Fruit fly (Drosophila melanogaster) whole organism, wandering third instar larva: ENCODE data around the gene CG31760.

Source experiments
- CG32264 ChIP-seq: fragments of 200-800 bp; sonication (Bioruptor generic); optimal IDR thresholded peaks from 2 replicates; lab custom pipeline; 2016; ENCODE audit warnings: missing biosample characterization, missing genetic modification characterization
- CG9705 ChIP-seq: fragments of 200-800 bp; sonication (Bioruptor generic); optimal IDR thresholded peaks from 2 replicates; lab custom pipeline; 2018; ENCODE audit warnings: missing biosample characterization, mild to moderate bottlenecking, missing genetic modification characterization
- CrebA ChIP-seq: fragments of 200-800 bp; sonication (Bioruptor generic); optimal IDR thresholded peaks from 2 replicates; lab custom pipeline; 2016; ENCODE audit warnings: missing biosample characterization, mild to moderate bottlenecking, missing genetic modification characterization, borderline replicate concordance
- GATAd ChIP-seq: sonication (Bioruptor generic); optimal IDR thresholded peaks from 2 replicates; lab custom pipeline; 2016; ENCODE audit warnings: missing biosample characterization, missing genetic modification characterization
- Hr78 ChIP-seq: fragments of >200 bp; optimal IDR thresholded peaks from 2 replicates; lab custom pipeline; 2017; ENCODE audit warnings: missing biosample characterization, missing genetic modification characterization
- Hr83 ChIP-seq: fragments of 200-300 bp; sonication (Bioruptor generic); optimal IDR thresholded peaks from 2 replicates; lab custom pipeline; 2016; ENCODE audit warnings: missing biosample characterization, mild to moderate bottlenecking, missing genetic modification characterization, moderate library complexity; ENCODE audit not compliant: poor library complexity, severe bottlenecking
- Mio ChIP-seq: sonication (Bioruptor generic); optimal IDR thresholded peaks from 2 replicates; lab custom pipeline; 2016; ENCODE audit warnings: missing biosample characterization, missing genetic modification characterization
- Myc ChIP-seq: fragments of >200 bp; optimal IDR thresholded peaks from 2 replicates; lab custom pipeline; 2017
- N ChIP-seq: fragments of >200 bp; optimal IDR thresholded peaks from 2 replicates; lab custom pipeline; 2018; ENCODE audit warnings: missing biosample characterization, missing external identifiers, missing genetic modification characterization
- OdsH ChIP-seq: fragments of 200-800 bp; sonication (Bioruptor generic); optimal IDR thresholded peaks from 2 replicates; lab custom pipeline; 2016; ENCODE audit warnings: missing biosample characterization, mild to moderate bottlenecking, missing genetic modification characterization
- Rel ChIP-seq, 2 experiments: fragments of 200-800 bp; sonication (Bioruptor generic) in 1 of 2; optimal IDR thresholded peaks; 2 replicates in 1 of 2; 3 replicates in 1 of 2; lab custom pipeline; 2016 to 2019; ENCODE audit warnings: mild to moderate bottlenecking in 2 of 2, missing biosample characterization in 2 of 2, missing genetic modification characterization in 2 of 2, moderate library complexity in 1 of 2
- Sp1 ChIP-seq: fragments of 200-800 bp; sonication (Bioruptor generic); optimal IDR thresholded peaks from 3 replicates; lab custom pipeline; 2019; ENCODE audit warnings: missing biosample characterization, mild to moderate bottlenecking, missing genetic modification characterization, moderate library complexity
- Vsx2 ChIP-seq: fragments of 200-300, 225-300 bp; sonication (Bioruptor generic); optimal IDR thresholded peaks from 2 replicates; lab custom pipeline; 2018; ENCODE audit warnings: missing biosample characterization, missing genetic modification characterization; ENCODE audit not compliant: partially characterized antibody
- br ChIP-seq: fragments of 200-800 bp; sonication (Bioruptor generic); optimal IDR thresholded peaks from 2 replicates; lab custom pipeline; 2016; ENCODE audit warnings: missing biosample characterization, missing genetic modification characterization
- dl ChIP-seq, 2 experiments: fragments of 175-275, 200-275 bp in 1 of 2; fragments of 200-275 bp in 1 of 2; sonication (Bioruptor generic); optimal IDR thresholded peaks; lab custom pipeline; 2018; ENCODE audit warnings: mild to moderate bottlenecking in 2 of 2, missing biosample characterization in 2 of 2, missing genetic modification characterization in 2 of 2, moderate library complexity in 2 of 2; ENCODE audit not compliant: partially characterized antibody in 2 of 2, insufficient read depth in 1 of 2
- dmrt93B ChIP-seq: fragments of 200-800 bp; sonication (Bioruptor generic); optimal IDR thresholded peaks from 2 replicates; lab custom pipeline; 2018; ENCODE audit warnings: missing biosample characterization, mild to moderate bottlenecking, missing genetic modification characterization
- dsf ChIP-seq: sonication (Bioruptor generic); optimal IDR thresholded peaks from 2 replicates; lab custom pipeline; 2016; ENCODE audit warnings: missing biosample characterization, missing genetic modification characterization, borderline replicate concordance
- foxo ChIP-seq, 2 experiments: fragments of 200-800 bp; sonication (Bioruptor generic); optimal IDR thresholded peaks; 2 replicates in 1 of 2; 3 replicates in 1 of 2; lab custom pipeline; 2016 to 2017; ENCODE audit warnings: missing biosample characterization in 2 of 2, missing genetic modification characterization in 2 of 2
- h ChIP-seq: fragments of 200-800 bp; sonication (Bioruptor generic); optimal IDR thresholded peaks from 3 replicates; lab custom pipeline; 2016; ENCODE audit warnings: missing biosample characterization, mild to moderate bottlenecking, missing genetic modification characterization
- jim ChIP-seq: fragments of 175-275, 200-325 bp; sonication (Bioruptor generic); optimal IDR thresholded peaks from 2 replicates; lab custom pipeline; 2016; ENCODE audit warnings: missing biosample characterization, mild to moderate bottlenecking, missing genetic modification characterization
- sage ChIP-seq: fragments of 200-800 bp; sonication (Bioruptor generic); optimal IDR thresholded peaks from 2 replicates; lab custom pipeline; 2016; ENCODE audit warnings: missing biosample characterization, mild to moderate bottlenecking, missing genetic modification characterization
- sv ChIP-seq: fragments of 200-800 bp; sonication (Bioruptor generic); optimal IDR thresholded peaks from 3 replicates; lab custom pipeline; 2016; ENCODE audit warnings: missing biosample characterization, missing genetic modification characterization
- tai ChIP-seq: sonication (Bioruptor generic); optimal IDR thresholded peaks from 2 replicates; lab custom pipeline; 2016; ENCODE audit warnings: missing biosample characterization, missing genetic modification characterization
- usp ChIP-seq: fragments of >200 bp; optimal IDR thresholded peaks from 2 replicates; lab custom pipeline; 2017; ENCODE audit warnings: missing biosample characterization, missing genetic modification characterization
- woc ChIP-seq: sonication (Bioruptor generic); optimal IDR thresholded peaks from 2 replicates; lab custom pipeline; 2016; ENCODE audit warnings: missing biosample characterization, mild to moderate bottlenecking, missing genetic modification characterization

Gene CG31760

dm6 chr2L:12194858-12195257, 52.3 kb downstream of the CG31760 start:
- TF ChIP-seq CG32264 (no peak), dmrt93B (GFP tag; lab: Kevin White, UChicago) (no peak), CG9705 (GFP tag; lab: Kevin White, UChicago) (no peak), h (no peak), Sp1 (GFP tag; lab: Kevin White, UChicago) (no peak), Hr83 (GFP tag; lab: Kevin White, UChicago) (no peak), tai (GFP tag; lab: Kevin White, UChicago) (no peak), Hr78 (GFP tag; lab: Kevin White, UChicago) (no peak)

- TF ChIP-seq foxo (GFP tag; optimal IDR thresholded peaks at IDR 0.05; lab: Kevin White, UChicago), result no peak
- TF ChIP-seq woc (GFP tag; lab: Kevin White, UChicago), result no peak
- no peak for TF ChIP-seq sv (GFP tag; lab: Kevin White, UChicago)
- no peak for TF ChIP-seq jim
- no peak for TF ChIP-seq dsf (GFP tag; lab: Kevin White, UChicago)
- TF ChIP-seq CG9705 (GFP tag; lab: Kevin White, UChicago), result no peak
- no peak for TF ChIP-seq CG32264
- no peak for TF ChIP-seq CrebA (GFP tag; lab: Kevin White, UChicago)
- TF ChIP-seq sage (GFP tag; lab: Kevin White, UChicago), result no peak
- no peak for TF ChIP-seq Vsx2 (GFP tag; lab: Kevin White, UChicago)
- TF ChIP-seq dmrt93B (GFP tag; lab: Kevin White, UChicago), result no peak
- TF ChIP-seq usp (GFP tag; lab: Kevin White, UChicago), result no peak
- TF ChIP-seq Hr78 (GFP tag; lab: Kevin White, UChicago), result no peak
- TF ChIP-seq tai (GFP tag; lab: Kevin White, UChicago), result no peak
Measured at dm6 chr2L:12200990-12201389, 58.4 kb downstream of the CG31760 start.

dm6 chr2L:12207549-12207948, 65.0 kb downstream of the CG31760 start, which contains the start of gene CG31759:
CG31759 (plus strand) TSS chr2L:12207709.
- TF ChIP-seq br (GFP tag; lab: Kevin White, UChicago) (no peak), Sp1 (GFP tag; lab: Kevin White, UChicago) (no peak), Rel (GFP tag; optimal IDR thresholded peaks at IDR 0.05; lab: Kevin White, UChicago) (no peak), Rel (tag; optimal IDR thresholded peaks at IDR 0.05; lab: Kevin White, UChicago) (no peak), Myc (no peak), N (GFP tag; lab: Kevin White, UChicago) (no peak), Hr83 (GFP tag; lab: Kevin White, UChicago) (no peak), jim (no peak), OdsH (GFP tag; lab: Kevin White, UChicago) (no peak), dl (GFP tag; optimal IDR thresholded peaks at IDR 0.05; lab: Kevin White, UChicago; ENCODE audit: insufficient read depth in 1 of 2, partially characterized antibody in 2 of 2) (no peak), CG9705 (GFP tag; lab: Kevin White, UChicago) (no peak), GATAd (GFP tag; lab: Kevin White, UChicago) (no peak), Vsx2 (GFP tag; lab: Kevin White, UChicago) (no peak), Hr78 (GFP tag; lab: Kevin White, UChicago) (no peak), sv (GFP tag; lab: Kevin White, UChicago) (no peak), CG32264 (no peak), usp (GFP tag; lab: Kevin White, UChicago) (no peak), Mio (GFP tag; lab: Kevin White, UChicago) (no peak)
